Fruit fly (Drosophila melanogaster) whole organism, pupa: Measurements from ENCODE around the gene CG8765.
A peak's percentile ranks its signal among the peaks of the same experiment; 100 is the strongest.

Experiments
- CG10348 ChIP-seq: fragments of 200-800 bp; sonication (Bioruptor generic); IDR thresholded peaks from 2 replicates; pipeline ENCODE4 v1.3.6; 2022; ENCODE audit warnings: missing biosample characterization, missing genetic modification characterization
- CG15710 ChIP-seq: fragments of 200-800 bp; sonication (Bioruptor generic); optimal IDR thresholded peaks from 2 replicates; lab custom pipeline; 2018; ENCODE audit warnings: missing biosample characterization, mild to moderate bottlenecking, missing genetic modification characterization, moderate library complexity
- EcR ChIP-seq: fragments of 200-800 bp; sonication (Bioruptor generic); optimal IDR thresholded peaks from 3 replicates; lab custom pipeline; 2019; ENCODE audit warnings: missing biosample characterization, missing genetic modification characterization, mild to moderate bottlenecking, moderate library complexity, missing genetic modification reagents
- Pif1B ChIP-seq: fragments of 200-800 bp; sonication (Bioruptor generic); optimal IDR thresholded peaks from 3 replicates; lab custom pipeline; 2016; ENCODE audit warnings: missing biosample characterization, missing genetic modification characterization
- gl ChIP-seq: fragments of 200-800 bp; sonication (Bioruptor generic); optimal IDR thresholded peaks from 2 replicates; lab custom pipeline; 2018; ENCODE audit warnings: missing biosample characterization, mild to moderate bottlenecking, missing genetic modification characterization

DNA sequence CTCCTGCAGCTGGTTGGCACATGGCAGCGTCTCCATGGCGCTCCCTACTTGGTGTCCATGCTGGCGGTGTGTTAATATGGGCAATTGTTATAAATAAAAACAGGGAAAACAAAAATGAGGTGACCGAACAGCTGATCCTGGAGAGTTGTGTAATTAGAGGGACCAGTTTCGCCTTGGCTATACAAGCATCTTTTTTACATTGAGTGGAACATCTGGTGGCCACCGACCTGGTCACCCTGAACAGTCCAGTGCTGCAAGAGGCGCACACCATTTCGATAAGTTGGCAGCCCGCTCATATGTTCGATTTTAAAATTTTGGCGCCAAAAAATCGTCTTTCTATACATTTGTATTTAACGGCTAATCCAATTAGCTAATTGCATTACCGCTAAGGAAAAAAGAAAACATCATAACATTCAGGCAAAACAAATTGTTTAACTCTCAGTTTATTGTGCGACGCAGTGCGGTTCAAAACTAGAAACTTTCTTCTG lies at the start of gene CG8765, which contains the start of gene Gbeta76C:
- no peak for TF ChIP-seq Pif1B (GFP tag; lab: Kevin White, UChicago)
- no peak for TF ChIP-seq EcR (GFP tag; lab: Kevin White, UChicago)
- TF ChIP-seq gl (tag; lab: Kevin White, UChicago): no peak
- TF ChIP-seq CG10348 (GFP tag; lab: Robert Waterston, UW): no peak
- TF ChIP-seq CG15710 (tag; lab: Kevin White, UChicago): peak; percentile 6
